Worm (Caenorhabditis elegans) whole organism, early embryonic: ENCODE measurements around the gene Y2H9A.4.
"Not testable (repeated sequence)": the region's sequence is repeated elsewhere in the genome, so short reads cannot be mapped to it uniquely, and the experiment has no call there.

Experiments used
- B0310.2 ChIP-seq: sonication (generic microtip); optimal IDR thresholded peaks from 2 replicates; lab custom pipeline; 2016; ENCODE audit warnings: mild to moderate bottlenecking, missing genetic modification characterization, missing compliant biosample characterization
- F13C5.2 ChIP-seq: sonication (generic microtip); optimal IDR thresholded peaks from 2 replicates; lab custom pipeline; 2017; ENCODE audit warnings: mild to moderate bottlenecking, missing genetic modification characterization, inconsistent platforms, missing compliant biosample characterization
- aly-1 ChIP-seq: sonication (generic microtip); optimal IDR thresholded peaks from 2 replicates; lab custom pipeline; 2016; ENCODE audit warnings: missing genetic modification characterization, missing compliant biosample characterization
- ama-1 ChIP-seq: fragments of 150-350 bp; optimal IDR thresholded peaks from 2 replicates; lab custom pipeline; 2014
- ceh-13 ChIP-seq: fragments of 200-800 bp; sonication (Bioruptor generic); optimal IDR thresholded peaks from 2 replicates; lab custom pipeline; 2018; ENCODE audit warnings: mild to moderate bottlenecking, missing genetic modification characterization, missing compliant biosample characterization
- ceh-36 ChIP-seq: sonication (generic microtip); optimal IDR thresholded peaks from 2 replicates; lab custom pipeline; 2016; ENCODE audit warnings: missing genetic modification characterization, inconsistent platforms, missing compliant biosample characterization
- ets-7 ChIP-seq: sonication (generic microtip); optimal IDR thresholded peaks from 2 replicates; lab custom pipeline; 2016; ENCODE audit warnings: missing genotype, missing genetic modification characterization, missing compliant biosample characterization
- flt-1 ChIP-seq: fragments of 200-800 bp; sonication (Bioruptor generic); IDR thresholded peaks from 2 replicates; pipeline ENCODE4 v1.3.6; 2022; ENCODE audit warnings: missing genetic modification characterization, missing compliant biosample characterization
- hmbx-1 ChIP-seq: sonication (generic microtip); optimal IDR thresholded peaks from 2 replicates; lab custom pipeline; 2016; ENCODE audit warnings: mild to moderate bottlenecking, missing genetic modification characterization, missing compliant biosample characterization
- hmg-4 ChIP-seq: fragments of 200-800 bp; sonication (Bioruptor generic); optimal IDR thresholded peaks from 2 replicates; lab custom pipeline; 2018; ENCODE audit warnings: mild to moderate bottlenecking, missing genetic modification characterization, missing compliant biosample characterization
- hnd-1 ChIP-seq: sonication (generic microtip); optimal IDR thresholded peaks from 2 replicates; lab custom pipeline; 2016; ENCODE audit warnings: missing genetic modification characterization, missing compliant biosample characterization
- pes-1 ChIP-seq: fragments of 200-800 bp; sonication (Bioruptor generic); IDR thresholded peaks from 2 replicates; pipeline ENCODE4 v1.3.6; 2022; ENCODE audit warnings: missing genetic modification reagents, missing genetic modification characterization, missing compliant biosample characterization
- scrt-1 ChIP-seq: fragments of 200-800 bp; sonication (Bioruptor generic); IDR thresholded peaks from 2 replicates; pipeline ENCODE4 v1.3.6; 2022; ENCODE audit warnings: missing genetic modification characterization, missing compliant biosample characterization
- sea-1 ChIP-seq: fragments of 200-800 bp; sonication (Bioruptor generic); conservative IDR thresholded peaks from 2 replicates; pipeline ENCODE4 v1.3.6; 2022; ENCODE audit warnings: missing genetic modification characterization, missing compliant biosample characterization
- tbx-11 ChIP-seq: fragments of 200-800 bp; sonication (Bioruptor generic); IDR thresholded peaks from 2 replicates; pipeline ENCODE4 v1.3.6; 2022; ENCODE audit warnings: missing genetic modification characterization, missing compliant biosample characterization
- tbx-37 ChIP-seq: fragments of 200-800 bp; sonication (Bioruptor generic); conservative IDR thresholded peaks from 2 replicates; pipeline ENCODE4 v1.3.6; 2022; ENCODE audit warnings: missing genetic modification reagents, missing genetic modification characterization, missing compliant biosample characterization
- tra-4 ChIP-seq: sonication (generic microtip); optimal IDR thresholded peaks from 2 replicates; lab custom pipeline; 2017; ENCODE audit warnings: missing genetic modification characterization, missing compliant biosample characterization

Y2H9A.4 gene

ce11 chrV:13432364-13432763, 13.3 kb upstream of the Y2H9A.4 start, which contains the start of gene srd-17:
Gene srd-17 (minus strand): TSS chrV:13432714.
- TF ChIP-seq hnd-1 (no peak), ama-1 (lab: Kevin White, UChicago) (no peak), tbx-11 (GFP tag; lab: Robert Waterston, UW) (no peak)

ce11 chrV:13437473-13438074, 8.1 kb upstream of the Y2H9A.4 start, which contains the start of gene mes-4:
Gene mes-4 (minus strand): TSS chrV:13437545.
- no peak for TF ChIP-seq tbx-37 (GFP tag; lab: Robert Waterston, UW)
- TF ChIP-seq F13C5.2 (tag; lab: Kevin White, UChicago): peak; percentile 33
- TF ChIP-seq tra-4 (tag; lab: Kevin White, UChicago): no peak

- TF ChIP-seq ceh-36 (tag; lab: Kevin White, UChicago) (no peak), B0310.2 (no peak), tra-4 (tag; lab: Kevin White, UChicago) (no peak), pes-1 (GFP tag; lab: Robert Waterston, UW) (no peak)
Observed at ce11 chrV:13441661-13442060, 4.0 kb upstream of the Y2H9A.4 start, which contains the start of gene col-162. Gene col-162 (plus strand): TSS chrV:13441961.

- no peak for TF ChIP-seq ceh-36 (tag; lab: Kevin White, UChicago)
- no peak for TF ChIP-seq tbx-11 (GFP tag; lab: Robert Waterston, UW)
- no peak for TF ChIP-seq ama-1 (lab: Kevin White, UChicago)
- TF ChIP-seq hmg-4 (GFP tag; lab: Kevin White, UChicago): no peak
Observed at ce11 chrV:13442819-13443218, 2.9 kb upstream of the Y2H9A.4 start.

ce11 chrV:13443535-13443934, 2.2 kb upstream of the Y2H9A.4 start, which contains the start of gene Y2H9A.6:
Gene Y2H9A.6 (plus strand): TSS chrV:13443835.
- TF ChIP-seq scrt-1 (GFP tag; lab: Robert Waterston, UW); tbx-11 (GFP tag; lab: Robert Waterston, UW); B0310.2: not testable (repeated sequence)

- no peak for TF ChIP-seq scrt-1 (GFP tag; lab: Robert Waterston, UW)
- TF ChIP-seq ets-7 (tag; lab: Kevin White, UChicago): no peak
- TF ChIP-seq aly-1 (tag; lab: Kevin White, UChicago): no peak
- TF ChIP-seq tbx-37 (GFP tag; lab: Robert Waterston, UW): no peak
- no peak for TF ChIP-seq ama-1 (lab: Kevin White, UChicago)
- no peak for TF ChIP-seq hmbx-1 (tag; lab: Kevin White, UChicago)
- no peak for TF ChIP-seq hnd-1
- no peak for TF ChIP-seq tbx-11 (GFP tag; lab: Robert Waterston, UW)
- TF ChIP-seq flt-1 (GFP tag; lab: Robert Waterston, UW): no peak
- TF ChIP-seq pes-1 (GFP tag; lab: Robert Waterston, UW): no peak
- TF ChIP-seq hmg-4 (GFP tag; lab: Kevin White, UChicago): no peak
- no peak for TF ChIP-seq ceh-13 (GFP tag; lab: Kevin White, UChicago)
- TF ChIP-seq sea-1 (GFP tag; lab: Robert Waterston, UW): no peak
- TF ChIP-seq ceh-36 (tag; lab: Kevin White, UChicago): no peak
- no peak for TF ChIP-seq tra-4 (tag; lab: Kevin White, UChicago)
- TF ChIP-seq B0310.2: no peak
- TF ChIP-seq F13C5.2 (tag; lab: Kevin White, UChicago): no peak
Observed at ce11 chrV:13453334-13453733, 7.6 kb downstream of the Y2H9A.4 start, which contains the start of gene lurp-2. Gene lurp-2 (plus strand): TSS chrV:13453634.

- TF ChIP-seq hmg-4 (GFP tag; lab: Kevin White, UChicago) (no peak), ceh-36 (tag; lab: Kevin White, UChicago) (no peak), pes-1 (GFP tag; lab: Robert Waterston, UW) (no peak), ceh-13 (GFP tag; lab: Kevin White, UChicago) (no peak), ets-7 (tag; lab: Kevin White, UChicago) (no peak), tra-4 (tag; lab: Kevin White, UChicago) (no peak), B0310.2 (no peak), ama-1 (lab: Kevin White, UChicago) (no peak), F13C5.2 (tag; lab: Kevin White, UChicago) (no peak), scrt-1 (GFP tag; lab: Robert Waterston, UW) (no peak)
Observed at ce11 chrV:13455448-13455847, 9.7 kb downstream of the Y2H9A.4 start, which contains the start of gene lurp-3. Gene lurp-3 (plus strand): TSS chrV:13455748.

ce11 chrV:13457858-13458257, 12.2 kb downstream of the Y2H9A.4 start, which contains the start of gene F25H9.2:
Gene F25H9.2 (plus strand): TSS chrV:13458083.
- TF ChIP-seq B0310.2 (no peak), aly-1 (tag; lab: Kevin White, UChicago) (no peak), pes-1 (GFP tag; lab: Robert Waterston, UW) (no peak), tbx-11 (GFP tag; lab: Robert Waterston, UW) (no peak)

ce11 chrV:13459323-13459722, 13.6 kb downstream of the Y2H9A.4 start, which contains the start of gene bath-39:
Gene bath-39 (plus strand): TSS chrV:13459459.
- TF ChIP-seq F13C5.2 (tag; lab: Kevin White, UChicago) (peak; percentile 30), B0310.2 (no peak), sea-1 (GFP tag; lab: Robert Waterston, UW) (no peak)
